Fruit fly (Drosophila melanogaster) whole organism, embryonic: ENCODE measurements around the gene CG34126.

Experiments used
- Adf1 ChIP-seq: fragments of 200-800 bp; sonication (Bioruptor generic); IDR thresholded peaks from 2 replicates; pipeline ENCODE4 v1.3.6; 2022; ENCODE audit warnings: missing biosample characterization, missing genetic modification characterization
- C15 ChIP-seq: fragments of 200-800 bp; sonication (Bioruptor generic); IDR thresholded peaks from 3 replicates; pipeline ENCODE4 v1.3.6; 2022; ENCODE audit warnings: missing biosample characterization, missing genetic modification characterization
- CG10147 ChIP-seq: fragments of 200-800 bp; sonication (Bioruptor generic); optimal IDR thresholded peaks from 2 replicates; lab custom pipeline; 2019; ENCODE audit warnings: missing biosample characterization, mild to moderate bottlenecking, missing genetic modification characterization, moderate library complexity
- CG10431 ChIP-seq: fragments of 200-800 bp; sonication (Bioruptor generic); optimal IDR thresholded peaks from 3 replicates; lab custom pipeline; 2018; ENCODE audit warnings: missing biosample characterization, mild to moderate bottlenecking, missing genetic modification characterization
- CG11504 ChIP-seq: fragments of 200-800 bp; sonication (Bioruptor generic); optimal IDR thresholded peaks from 3 replicates; lab custom pipeline; 2019; ENCODE audit warnings: missing biosample characterization, mild to moderate bottlenecking, missing genetic modification characterization, moderate library complexity
- CG12391 ChIP-seq: fragments of 200-800 bp; sonication (Bioruptor generic); optimal IDR thresholded peaks from 3 replicates; lab custom pipeline; 2018; ENCODE audit warnings: missing biosample characterization, mild to moderate bottlenecking, missing genetic modification characterization, moderate library complexity
- CG13424 ChIP-seq: fragments of 200-800 bp; sonication (Bioruptor generic); optimal IDR thresholded peaks from 2 replicates; lab custom pipeline; 2019; ENCODE audit warnings: missing biosample characterization, mild to moderate bottlenecking, missing genetic modification characterization, moderate library complexity
- CG1602 ChIP-seq: fragments of 200-800 bp; sonication (Bioruptor generic); optimal IDR thresholded peaks from 3 replicates; lab custom pipeline; 2016; ENCODE audit warnings: missing biosample characterization, missing genetic modification characterization
- CG17385 ChIP-seq: fragments of 200-800 bp; sonication (Bioruptor generic); optimal IDR thresholded peaks from 3 replicates; lab custom pipeline; 2018; ENCODE audit warnings: missing biosample characterization, mild to moderate bottlenecking, missing genetic modification characterization
- CG2712 ChIP-seq: fragments of 200-800 bp; optimal IDR thresholded peaks from 3 replicates; lab custom pipeline; 2019; ENCODE audit warnings: missing biosample characterization, mild to moderate bottlenecking, missing genetic modification characterization, moderate library complexity
- CG3281 ChIP-seq: fragments of 200-800 bp; sonication (Bioruptor generic); optimal IDR thresholded peaks from 3 replicates; lab custom pipeline; 2017; ENCODE audit warnings: missing biosample characterization, mild to moderate bottlenecking, missing genetic modification characterization
- CG4707 ChIP-seq: fragments of 200-800 bp; sonication (Bioruptor generic); optimal IDR thresholded peaks from 2 replicates; lab custom pipeline; 2018; ENCODE audit warnings: missing biosample characterization, mild to moderate bottlenecking, missing genetic modification characterization, moderate library complexity
- CG8765 ChIP-seq: fragments of 200-800 bp; sonication (Bioruptor generic); IDR thresholded peaks from 2 replicates; pipeline ENCODE4 v1.3.6; 2022; ENCODE audit warnings: missing biosample characterization, missing genetic modification characterization
- CG9215 ChIP-seq: fragments of 200-800 bp; sonication (Bioruptor generic); IDR thresholded peaks from 2 replicates; pipeline ENCODE4 v1.3.6; 2022; ENCODE audit warnings: missing biosample characterization, missing genetic modification characterization
- CG9437 ChIP-seq: fragments of 200-800 bp; sonication (Bioruptor generic); optimal IDR thresholded peaks from 2 replicates; lab custom pipeline; 2018; ENCODE audit warnings: missing biosample characterization, mild to moderate bottlenecking, missing genetic modification characterization
- Dbx ChIP-seq: fragments of 200-800 bp; sonication (Bioruptor generic); IDR thresholded peaks from 3 replicates; pipeline ENCODE4 v1.3.6; 2022; ENCODE audit warnings: missing biosample characterization, missing genetic modification characterization
- E2f1 ChIP-seq: fragments of 200-800 bp; sonication (Bioruptor generic); IDR thresholded peaks from 2 replicates; pipeline ENCODE4 v1.3.6; 2022; ENCODE audit warnings: missing biosample characterization, missing genetic modification characterization
- E2f2 ChIP-seq: fragments of 200-800 bp; sonication (Bioruptor generic); IDR thresholded peaks from 2 replicates; pipeline ENCODE4 v1.3.6; 2022; ENCODE audit warnings: missing biosample characterization, missing genetic modification characterization
- Hmx ChIP-seq: fragments of 200-800 bp; sonication (Bioruptor generic); optimal IDR thresholded peaks from 2 replicates; lab custom pipeline; 2016; ENCODE audit warnings: missing biosample characterization, missing genetic modification characterization
- Opbp ChIP-seq: fragments of 200-800 bp; sonication (Bioruptor generic); IDR thresholded peaks from 3 replicates; pipeline ENCODE4 v1.3.6; 2022; ENCODE audit warnings: missing biosample characterization, missing genetic modification characterization; ENCODE audit not compliant: partially characterized antibody
- Scr ChIP-seq: fragments of 200-800 bp; sonication (Bioruptor generic); IDR thresholded peaks from 2 replicates; pipeline ENCODE4 v1.3.6; 2022; ENCODE audit warnings: missing biosample characterization, missing genetic modification characterization; ENCODE audit not compliant: partially characterized antibody
- Sry-δ ChIP-seq: fragments of 200-800 bp; sonication (Bioruptor generic); optimal IDR thresholded peaks from 2 replicates; lab custom pipeline; 2016; ENCODE audit warnings: missing biosample characterization, missing genetic modification characterization
- TFAM ChIP-seq: fragments of 200-800 bp; sonication (Bioruptor generic); optimal IDR thresholded peaks from 2 replicates; lab custom pipeline; 2017; ENCODE audit warnings: missing biosample characterization, missing genetic modification characterization, inconsistent platforms
- Xrp1 ChIP-seq: fragments of 200-800 bp; sonication (Bioruptor generic); IDR thresholded peaks from 2 replicates; pipeline ENCODE4 v1.3.6; 2022; ENCODE audit warnings: missing biosample characterization, missing genetic modification characterization
- al ChIP-seq: fragments of 200-800 bp; sonication (Bioruptor generic); IDR thresholded peaks from 2 replicates; pipeline ENCODE4 v1.3.6; 2022; ENCODE audit warnings: missing biosample characterization, missing genetic modification characterization
- amos ChIP-seq: fragments of 200-800 bp; sonication (Bioruptor generic); IDR thresholded peaks from 2 replicates; pipeline ENCODE4 v1.3.6; 2022; ENCODE audit warnings: missing biosample characterization, missing genetic modification characterization; ENCODE audit not compliant: partially characterized antibody
- aop ChIP-seq: fragments of 200-800 bp; sonication (Bioruptor generic); IDR thresholded peaks from 2 replicates; pipeline ENCODE4 v1.3.6; 2022; ENCODE audit warnings: missing biosample characterization, missing genetic modification characterization
- ato ChIP-seq: fragments of 200-800 bp; sonication (Bioruptor generic); IDR thresholded peaks from 2 replicates; pipeline ENCODE4 v1.3.6; 2022; ENCODE audit warnings: missing biosample characterization, missing genetic modification characterization; ENCODE audit not compliant: partially characterized antibody
- az2 ChIP-seq: fragments of 200-800 bp; sonication (Bioruptor generic); optimal IDR thresholded peaks from 3 replicates; lab custom pipeline; 2016; ENCODE audit warnings: missing biosample characterization, missing genetic modification characterization
- croc ChIP-seq: fragments of 200-800 bp; sonication (Bioruptor generic); conservative IDR thresholded peaks from 3 replicates; pipeline ENCODE4 v1.3.6; 2022; ENCODE audit warnings: missing biosample characterization, missing genetic modification characterization
- cwo ChIP-seq: fragments of 200-800 bp; sonication (Bioruptor generic); optimal IDR thresholded peaks from 3 replicates; lab custom pipeline; 2017; ENCODE audit warnings: missing biosample characterization, missing genetic modification characterization, mild to moderate bottlenecking, moderate library complexity, missing genetic modification reagents
- da ChIP-seq: fragments of 200-800 bp; sonication (Bioruptor generic); optimal IDR thresholded peaks from 2 replicates; lab custom pipeline; 2016; ENCODE audit warnings: missing biosample characterization, missing genetic modification characterization
- dati ChIP-seq: fragments of 200-800 bp; sonication (Bioruptor generic); IDR thresholded peaks from 2 replicates; pipeline ENCODE4 v1.3.6; 2022; ENCODE audit warnings: missing biosample characterization, missing genetic modification characterization
- dpn ChIP-seq, 2 experiments: fragments of 200-800 bp; sonication (Bioruptor generic); optimal IDR thresholded peaks; 3 replicates each; lab custom pipeline; 2016; ENCODE audit warnings: missing biosample characterization in 2 of 2, missing genetic modification characterization in 2 of 2
- en ChIP-seq: fragments of 200-800 bp; sonication (Bioruptor generic); optimal IDR thresholded peaks from 2 replicates; lab custom pipeline; 2016; ENCODE audit warnings: missing biosample characterization, missing genetic modification characterization
- fd102C ChIP-seq: fragments of 200-800 bp; sonication (Bioruptor generic); optimal IDR thresholded peaks from 2 replicates; lab custom pipeline; 2018; ENCODE audit warnings: missing biosample characterization, mild to moderate bottlenecking, missing genetic modification characterization, moderate library complexity
- fd96Cb ChIP-seq: fragments of 200-800 bp; sonication (Bioruptor generic); optimal IDR thresholded peaks from 2 replicates; lab custom pipeline; 2018; ENCODE audit warnings: missing biosample characterization, mild to moderate bottlenecking, missing genetic modification characterization, moderate library complexity
- gcm2 ChIP-seq: fragments of 200-800 bp; sonication (Bioruptor generic); optimal IDR thresholded peaks from 2 replicates; lab custom pipeline; 2016; ENCODE audit warnings: missing biosample characterization, missing genetic modification characterization
- gfzf ChIP-seq: fragments of 200-800 bp; sonication (Bioruptor generic); optimal IDR thresholded peaks from 2 replicates; lab custom pipeline; 2016; ENCODE audit warnings: missing biosample characterization, mild to moderate bottlenecking, missing genetic modification characterization, moderate library complexity
- gro ChIP-seq: fragments of 200-800 bp; sonication (Bioruptor generic); optimal IDR thresholded peaks from 2 replicates; lab custom pipeline; 2016; ENCODE audit warnings: missing biosample characterization, missing genetic modification characterization
- jigr1 ChIP-seq: fragments of 200-800 bp; sonication (Bioruptor generic); IDR thresholded peaks from 3 replicates; pipeline ENCODE4 v1.3.6; 2022; ENCODE audit warnings: missing biosample characterization, missing genetic modification characterization
- knrl ChIP-seq: fragments of 200-800 bp; sonication (Bioruptor generic); IDR thresholded peaks from 3 replicates; pipeline ENCODE4 v1.3.6; 2022; ENCODE audit warnings: missing biosample characterization, missing genetic modification characterization; ENCODE audit not compliant: partially characterized antibody
- mam ChIP-seq: fragments of 200-800 bp; sonication (Bioruptor generic); optimal IDR thresholded peaks from 3 replicates; lab custom pipeline; 2016; ENCODE audit warnings: missing biosample characterization, missing genetic modification characterization
- pnt ChIP-seq: fragments of 200-800 bp; sonication (Bioruptor generic); optimal IDR thresholded peaks from 3 replicates; lab custom pipeline; 2016; ENCODE audit warnings: missing biosample characterization, missing genetic modification characterization
- rib ChIP-seq: fragments of 200-800 bp; sonication (Bioruptor generic); IDR thresholded peaks from 2 replicates; pipeline ENCODE4 v1.3.6; 2022; ENCODE audit warnings: missing biosample characterization, missing genetic modification characterization
- so ChIP-seq: fragments of 200-800 bp; sonication (Bioruptor generic); IDR thresholded peaks from 3 replicates; pipeline ENCODE4 v1.3.6; 2022; ENCODE audit warnings: missing biosample characterization, missing genetic modification characterization
- sug ChIP-seq: fragments of 200-800 bp; optimal IDR thresholded peaks from 2 replicates; lab custom pipeline; 2019; ENCODE audit warnings: missing biosample characterization, mild to moderate bottlenecking, missing genetic modification characterization, moderate library complexity
- tin ChIP-seq: fragments of 200-800 bp; sonication (Bioruptor generic); optimal IDR thresholded peaks from 3 replicates; lab custom pipeline; 2016; ENCODE audit warnings: missing biosample characterization, missing genetic modification characterization
- tio ChIP-seq: fragments of 200-800 bp; sonication (Bioruptor generic); optimal IDR thresholded peaks from 2 replicates; lab custom pipeline; 2017; ENCODE audit warnings: missing biosample characterization, missing genetic modification characterization, inconsistent platforms
- toy ChIP-seq: fragments of 200-800 bp; sonication (Bioruptor generic); IDR thresholded peaks from 2 replicates; pipeline ENCODE4 v1.3.6; 2022; ENCODE audit warnings: missing biosample characterization, missing genetic modification characterization

Gene CG34126

dm6 chr2L:5004677-5005463 lies 23.5 kb downstream of the CG34126 start (continued):
- peak; percentile 90 for TF ChIP-seq CG9437 (GFP tag; lab: Kevin White, UChicago)
- peak; percentile 78 for TF ChIP-seq da
- TF ChIP-seq CG13424 (tag; lab: Kevin White, UChicago): peak; percentile 95
- TF ChIP-seq mam (GFP tag; lab: Kevin White, UChicago): peak; percentile 98
- TF ChIP-seq CG1602 (GFP tag; lab: Kevin White, UChicago): peak; percentile 89
- peak; percentile 93 for TF ChIP-seq gcm2 (GFP tag; lab: Kevin White, UChicago)
- TF ChIP-seq E2f2: peak; percentile 77
- peak; percentile 95 for TF ChIP-seq CG9215 (GFP tag; lab: Robert Waterston, UW)
- peak; percentile 83 for TF ChIP-seq Adf1 (GFP tag; lab: Robert Waterston, UW)
- TF ChIP-seq amos (GFP tag; lab: Robert Waterston, UW): no peak
- peak; percentile 11 for TF ChIP-seq gfzf (GFP tag; lab: Kevin White, UChicago)
- TF ChIP-seq Dbx (GFP tag; lab: Robert Waterston, UW): peak; percentile 98
- TF ChIP-seq C15 (GFP tag; lab: Robert Waterston, UW): peak; percentile 89
- TF ChIP-seq dpn (GFP tag; optimal IDR thresholded peaks at IDR 0.05; lab: Kevin White, UChicago): peak; percentile 95 to 96
- TF ChIP-seq CG12391 (tag; lab: Kevin White, UChicago): peak; percentile 93
- peak; percentile 96 for TF ChIP-seq gro
- TF ChIP-seq Sry-δ (GFP tag; lab: Kevin White, UChicago): peak; percentile 69
- peak; percentile 94 for TF ChIP-seq pnt (GFP tag; lab: Kevin White, UChicago)
- peak; percentile 92 for TF ChIP-seq al (GFP tag; lab: Robert Waterston, UW)
- TF ChIP-seq dati (GFP tag; lab: Robert Waterston, UW): peak; percentile 83
- peak; percentile 44 for TF ChIP-seq TFAM (GFP tag; lab: Kevin White, UChicago)
- peak; percentile 95 for TF ChIP-seq cwo (GFP tag; lab: Kevin White, UChicago)
- no peak for TF ChIP-seq Scr (GFP tag; lab: Robert Waterston, UW)
- peak; percentile 65 for TF ChIP-seq CG10431 (GFP tag; lab: Kevin White, UChicago)
- TF ChIP-seq CG3281 (GFP tag; lab: Kevin White, UChicago): peak; percentile 95
- peak; percentile 92 for TF ChIP-seq sug
- no peak for TF ChIP-seq fd102C
- TF ChIP-seq CG4707: peak; percentile 80
- no peak for TF ChIP-seq tio (GFP tag; lab: Kevin White, UChicago)
- peak; percentile 95 for TF ChIP-seq E2f1 (GFP tag; lab: Robert Waterston, UW)
- TF ChIP-seq CG17385 (GFP tag; lab: Kevin White, UChicago): peak; percentile 91
- peak; percentile 91 for TF ChIP-seq jigr1 (GFP tag; lab: Robert Waterston, UW)
- no peak for TF ChIP-seq Opbp (GFP tag; lab: Robert Waterston, UW)
- peak; percentile 93 for TF ChIP-seq fd96Cb (tag; lab: Kevin White, UChicago)
- peak; percentile 82 for TF ChIP-seq toy (GFP tag; lab: Robert Waterston, UW)
- peak; percentile 94 for TF ChIP-seq CG2712 (tag; lab: Kevin White, UChicago)
- TF ChIP-seq CG8765 (GFP tag; lab: Robert Waterston, UW): peak; percentile 83
- TF ChIP-seq rib (GFP tag; lab: Robert Waterston, UW): peak; percentile 95
- no peak for TF ChIP-seq ato (GFP tag; lab: Robert Waterston, UW)
- peak; percentile 93 for TF ChIP-seq CG11504 (tag; lab: Kevin White, UChicago)
- TF ChIP-seq Hmx: peak; percentile 74
- peak; percentile 97 for TF ChIP-seq Xrp1 (GFP tag; lab: Robert Waterston, UW)
- peak; percentile 94 for TF ChIP-seq az2
- peak; percentile 81 for TF ChIP-seq en (GFP tag; lab: Kevin White, UChicago)
- TF ChIP-seq tin (GFP tag; lab: Kevin White, UChicago): peak; percentile 97
- peak; percentile 96 for TF ChIP-seq CG10147
- TF ChIP-seq so: peak; percentile 96
- peak; percentile 84 for TF ChIP-seq aop (GFP tag; lab: Robert Waterston, UW)
- TF ChIP-seq knrl: no peak
- TF ChIP-seq croc: peak; percentile 89
